Worm (Caenorhabditis elegans) whole organism, L3 larva: Measurements from ENCODE around the gene Y75B8A.31.

Experiments
- ama-1 ChIP-seq: fragments of 150-350 bp; optimal IDR thresholded peaks from 2 replicates; lab custom pipeline; 2018
- fkh-10 ChIP-seq: sonication (generic microtip); optimal IDR thresholded peaks from 2 replicates; lab custom pipeline; 2017; ENCODE audit warnings: missing biosample characterization, missing genetic modification reagents, missing genetic modification characterization
- jun-1 ChIP-seq: fragments of 150-350 bp; optimal IDR thresholded peaks from 2 replicates; lab custom pipeline; 2014; ENCODE audit warnings: missing biosample characterization, missing genetic modification reagents, missing genetic modification characterization
- nfya-1 ChIP-seq: sonication (generic microtip); optimal IDR thresholded peaks from 2 replicates; lab custom pipeline; 2017; ENCODE audit warnings: missing genetic modification characterization, mild to moderate bottlenecking, missing compliant biosample characterization, antibody characterized with exemption, moderate library complexity; ENCODE audit not compliant: insufficient read depth
- unc-39 ChIP-seq: sonication (generic microtip); optimal IDR thresholded peaks from 4 replicates; lab custom pipeline; 2017; ENCODE audit warnings: missing biosample characterization, missing genetic modification characterization
- unc-62 ChIP-seq: fragments of 150-350 bp; sonication (generic microtip); optimal IDR thresholded peaks from 4 replicates; lab custom pipeline; 2014; ENCODE audit warnings: missing biosample characterization, missing genetic modification reagents, missing genetic modification characterization

DNA sequence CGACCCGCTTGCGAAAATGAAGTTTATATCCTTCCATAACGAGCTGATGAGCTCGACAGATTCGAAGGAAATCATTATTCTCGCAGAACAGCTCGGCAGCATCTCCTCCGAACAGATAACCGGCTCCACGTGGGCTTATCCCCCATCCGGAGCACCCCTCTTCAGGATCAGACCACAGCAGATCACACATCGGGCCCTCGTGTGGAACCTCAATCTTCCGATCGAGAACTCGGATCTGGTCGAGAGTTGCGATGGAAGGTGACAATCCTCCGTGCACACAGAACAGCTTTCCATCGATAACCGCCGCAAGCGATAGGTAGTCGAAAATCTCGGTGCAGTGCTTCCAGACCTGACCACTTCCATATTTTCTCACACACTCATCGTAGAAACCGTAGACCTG lies 24.2 kb downstream of the Y75B8A.31 start:
- no peak for TF ChIP-seq unc-39 (tag; lab: Kevin White, UChicago)
- no peak for TF ChIP-seq fkh-10
- TF ChIP-seq unc-62 (GFP tag; lab: Kevin White, UChicago), result no peak
- TF ChIP-seq nfya-1 (tag; lab: Kevin White, UChicago), result no peak
- TF ChIP-seq ama-1, result no peak
- no peak for TF ChIP-seq jun-1 (tag; lab: Kevin White, UChicago)
